Fruit fly (Drosophila melanogaster) whole organism, embryonic: Measurements from ENCODE around the gene Tom70.

ENCODE experiments used
- Adf1 ChIP-seq: fragments of 200-800 bp; sonication (Bioruptor generic); IDR thresholded peaks from 2 replicates; pipeline ENCODE4 v1.3.6; 2022; ENCODE audit warnings: missing biosample characterization, missing genetic modification characterization
- Bteb2 ChIP-seq: fragments of 200-800 bp; sonication (Bioruptor generic); optimal IDR thresholded peaks from 2 replicates; lab custom pipeline; 2016; ENCODE audit warnings: missing biosample characterization, missing genetic modification characterization
- CG11085 ChIP-seq: fragments of 200-800 bp; sonication (Bioruptor generic); IDR thresholded peaks from 2 replicates; pipeline ENCODE4 v1.3.6; 2022; ENCODE audit warnings: missing biosample characterization, missing genetic modification characterization
- CG11560 ChIP-seq: fragments of 200-800 bp; sonication (Bioruptor generic); IDR thresholded peaks from 3 replicates; pipeline ENCODE4 v1.3.6; 2022; ENCODE audit warnings: missing biosample characterization, missing genetic modification characterization
- CG13775 ChIP-seq: fragments of 200-800 bp; sonication (Bioruptor generic); optimal IDR thresholded peaks from 3 replicates; lab custom pipeline; 2017; ENCODE audit warnings: missing biosample characterization, mild to moderate bottlenecking, missing genetic modification characterization
- CG15011 ChIP-seq: fragments of 200-800 bp; sonication (Bioruptor generic); optimal IDR thresholded peaks from 3 replicates; lab custom pipeline; 2018; ENCODE audit warnings: missing biosample characterization, mild to moderate bottlenecking, missing genetic modification characterization
- CG15073 ChIP-seq: fragments of 200-800 bp; sonication (Bioruptor generic); optimal IDR thresholded peaks from 2 replicates; lab custom pipeline; 2016; ENCODE audit warnings: missing biosample characterization, missing genetic modification characterization
- CG16779 ChIP-seq: fragments of 200-800 bp; sonication (Bioruptor generic); IDR thresholded peaks from 2 replicates; pipeline ENCODE4 v1.3.6; 2022; ENCODE audit warnings: missing biosample characterization, missing genetic modification characterization
- CG17385 ChIP-seq: fragments of 200-800 bp; sonication (Bioruptor generic); optimal IDR thresholded peaks from 3 replicates; lab custom pipeline; 2018; ENCODE audit warnings: missing biosample characterization, mild to moderate bottlenecking, missing genetic modification characterization
- CG17612 ChIP-seq: fragments of 200-800 bp; sonication (Bioruptor generic); IDR thresholded peaks from 2 replicates; pipeline ENCODE4 v1.3.6; 2022; ENCODE audit warnings: missing biosample characterization, missing genetic modification characterization
- CG2120 ChIP-seq: fragments of 200-800 bp; sonication (Bioruptor generic); optimal IDR thresholded peaks from 3 replicates; lab custom pipeline; 2016; ENCODE audit warnings: missing biosample characterization, missing genetic modification characterization
- CG3847 ChIP-seq: fragments of 200-800 bp; sonication (Bioruptor generic); IDR thresholded peaks from 2 replicates; pipeline ENCODE4 v1.3.6; 2022; ENCODE audit warnings: missing biosample characterization, missing genetic modification characterization
- CG4360 ChIP-seq: fragments of 200-800 bp; sonication (Bioruptor generic); IDR thresholded peaks from 2 replicates; pipeline ENCODE4 v1.3.6; 2022; ENCODE audit warnings: missing biosample characterization, missing genetic modification characterization
- CG4617 ChIP-seq: fragments of 200-800 bp; sonication (Bioruptor generic); optimal IDR thresholded peaks from 3 replicates; lab custom pipeline; 2016; ENCODE audit warnings: missing biosample characterization, missing genetic modification characterization, borderline replicate concordance
- CG5953 ChIP-seq: fragments of 200-800 bp; sonication (Bioruptor generic); IDR thresholded peaks from 2 replicates; pipeline ENCODE4 v1.3.6; 2022; ENCODE audit warnings: missing biosample characterization, missing genetic modification characterization
- CG7271 ChIP-seq: fragments of 200-800 bp; sonication (Bioruptor generic); optimal IDR thresholded peaks from 2 replicates; lab custom pipeline; 2018; ENCODE audit warnings: missing biosample characterization, mild to moderate bottlenecking, missing genetic modification characterization, moderate library complexity
- CG7357 ChIP-seq: fragments of 200-800 bp; sonication (Bioruptor generic); IDR thresholded peaks from 3 replicates; pipeline ENCODE4 v1.3.6; 2022; ENCODE audit warnings: missing biosample characterization, missing genetic modification characterization
- CG9817 ChIP-seq: fragments of 200-800 bp; sonication (Bioruptor generic); optimal IDR thresholded peaks from 2 replicates; lab custom pipeline; 2018; ENCODE audit warnings: missing biosample characterization, mild to moderate bottlenecking, missing genetic modification characterization, moderate library complexity
- CTCF ChIP-seq: fragments of 200-800 bp; sonication (Bioruptor generic); optimal IDR thresholded peaks from 2 replicates; lab custom pipeline; 2017; ENCODE audit warnings: missing biosample characterization, mild to moderate bottlenecking, missing genetic modification characterization, moderate library complexity
- Dad ChIP-seq: fragments of 200-800 bp; sonication (Bioruptor generic); optimal IDR thresholded peaks from 3 replicates; lab custom pipeline; 2016; ENCODE audit warnings: missing biosample characterization, missing genetic modification characterization
- Dbx ChIP-seq: fragments of 200-800 bp; sonication (Bioruptor generic); IDR thresholded peaks from 3 replicates; pipeline ENCODE4 v1.3.6; 2022; ENCODE audit warnings: missing biosample characterization, missing genetic modification characterization
- Drgx ChIP-seq: fragments of 200-800 bp; sonication (Bioruptor generic); IDR thresholded peaks from 2 replicates; pipeline ENCODE4 v1.3.6; 2022; ENCODE audit warnings: missing biosample characterization, missing genetic modification characterization
- GATAe ChIP-seq: fragments of 200-800 bp; sonication (Bioruptor generic); conservative IDR thresholded peaks from 2 replicates; pipeline ENCODE4 v1.3.6; 2022; ENCODE audit warnings: missing biosample characterization, missing genetic modification characterization
- Hr3 ChIP-seq: fragments of 200-800 bp; sonication (Bioruptor generic); optimal IDR thresholded peaks from 3 replicates; lab custom pipeline; 2016; ENCODE audit warnings: missing biosample characterization, missing genetic modification characterization
- Lpt ChIP-seq: fragments of >200 bp; optimal IDR thresholded peaks from 2 replicates; lab custom pipeline; 2018; ENCODE audit warnings: missing biosample characterization, missing genetic modification characterization
- MESR4 ChIP-seq: fragments of 200-800 bp; sonication (Bioruptor generic); optimal IDR thresholded peaks from 2 replicates; lab custom pipeline; 2018; ENCODE audit warnings: missing biosample characterization, mild to moderate bottlenecking, missing genetic modification characterization, moderate library complexity
- Pdp1 ChIP-seq, 2 experiments: fragments of 200-800 bp; sonication (Bioruptor generic); optimal IDR thresholded peaks; 3 replicates each; lab custom pipeline; 2016; ENCODE audit warnings: missing biosample characterization in 2 of 2, missing genetic modification characterization in 2 of 2, mild to moderate bottlenecking in 1 of 2, moderate library complexity in 1 of 2
- Stat92E ChIP-seq, 3 experiments: fragments of >200 bp in 2 of 3; fragments of 200-800 bp in 1 of 3; sonication (Bioruptor generic) in 1 of 3; optimal IDR thresholded peaks; 2 replicates each; lab custom pipeline; 2017 to 2019; ENCODE audit warnings: missing biosample characterization in 3 of 3, missing genetic modification characterization in 3 of 3, mild to moderate bottlenecking in 1 of 3, moderate library complexity in 1 of 3
- Trl ChIP-seq, 3 experiments: fragments of >200 bp in 2 of 3; fragments of 200-800 bp in 1 of 3; sonication (Bioruptor generic) in 1 of 3; optimal IDR thresholded peaks; 2 replicates in 1 of 3; 3 replicates in 2 of 3; lab custom pipeline; 2016 to 2017; ENCODE audit warnings: missing biosample characterization in 1 of 3, missing genetic modification characterization in 1 of 3
- YL-1 ChIP-seq: fragments of 200-800 bp; sonication (Bioruptor generic); optimal IDR thresholded peaks from 3 replicates; lab custom pipeline; 2017; ENCODE audit warnings: missing biosample characterization, mild to moderate bottlenecking, missing genetic modification characterization
- dmrt11E ChIP-seq: fragments of 200-800 bp; sonication (Bioruptor generic); optimal IDR thresholded peaks from 3 replicates; lab custom pipeline; 2018; ENCODE audit warnings: missing biosample characterization, mild to moderate bottlenecking, missing genetic modification characterization, moderate library complexity
- emc ChIP-seq: fragments of 200-800 bp; sonication (Bioruptor generic); optimal IDR thresholded peaks from 2 replicates; lab custom pipeline; 2016; ENCODE audit warnings: missing biosample characterization, missing genetic modification characterization
- en ChIP-seq: fragments of 200-800 bp; sonication (Bioruptor generic); optimal IDR thresholded peaks from 2 replicates; lab custom pipeline; 2016; ENCODE audit warnings: missing biosample characterization, missing genetic modification characterization
- ftz-f1 ChIP-seq: fragments of 200-800 bp; sonication (Bioruptor generic); optimal IDR thresholded peaks from 2 replicates; lab custom pipeline; 2016; ENCODE audit warnings: missing biosample characterization, missing genetic modification characterization
- gcm ChIP-seq: fragments of 200-800 bp; sonication (Bioruptor generic); optimal IDR thresholded peaks from 2 replicates; lab custom pipeline; 2019; ENCODE audit warnings: missing biosample characterization, mild to moderate bottlenecking, missing genetic modification characterization, moderate library complexity
- insv ChIP-seq, 2 experiments: fragments of 200-800 bp; sonication (Bioruptor generic); optimal IDR thresholded peaks; 3 replicates each; lab custom pipeline; 2016 to 2018; ENCODE audit warnings: missing biosample characterization in 2 of 2, missing genetic modification characterization in 2 of 2
- lab ChIP-seq: fragments of 200-800 bp; sonication (Bioruptor generic); optimal IDR thresholded peaks from 3 replicates; lab custom pipeline; 2017; ENCODE audit warnings: missing biosample characterization, missing genetic modification characterization, mild to moderate bottlenecking, moderate library complexity, missing genetic modification reagents
- lilli ChIP-seq: fragments of 200-800 bp; sonication (Bioruptor generic); optimal IDR thresholded peaks from 3 replicates; lab custom pipeline; 2016; ENCODE audit warnings: missing biosample characterization, missing genetic modification characterization
- lola ChIP-seq, 3 experiments: fragments of >200 bp in 2 of 3; fragments of 200-800 bp in 1 of 3; sonication (Bioruptor generic) in 1 of 3; optimal IDR thresholded peaks; 2 replicates each; lab custom pipeline; 2017 to 2019; ENCODE audit warnings: missing biosample characterization in 3 of 3, missing genetic modification characterization in 3 of 3, mild to moderate bottlenecking in 1 of 3, moderate library complexity in 1 of 3
- mam ChIP-seq: fragments of 200-800 bp; sonication (Bioruptor generic); optimal IDR thresholded peaks from 3 replicates; lab custom pipeline; 2016; ENCODE audit warnings: missing biosample characterization, missing genetic modification characterization
- nerfin-2 ChIP-seq: fragments of 200-800 bp; sonication (Bioruptor generic); IDR thresholded peaks from 2 replicates; pipeline ENCODE4 v1.3.6; 2022; ENCODE audit warnings: missing biosample characterization, missing genetic modification characterization; ENCODE audit not compliant: partially characterized antibody
- org-1 ChIP-seq: fragments of 200-800 bp; sonication (Bioruptor generic); optimal IDR thresholded peaks from 2 replicates; lab custom pipeline; 2017; ENCODE audit warnings: missing biosample characterization, missing genetic modification characterization
- peb ChIP-seq: fragments of 200-800 bp; sonication (Bioruptor generic); IDR thresholded peaks from 2 replicates; pipeline ENCODE4 v1.3.6; 2022; ENCODE audit warnings: missing biosample characterization, missing genetic modification characterization
- pfk ChIP-seq: fragments of 200-800 bp; sonication (Bioruptor generic); optimal IDR thresholded peaks from 2 replicates; lab custom pipeline; 2018; ENCODE audit warnings: missing biosample characterization, mild to moderate bottlenecking, missing genetic modification characterization, moderate library complexity
- salm ChIP-seq: fragments of 200-800 bp; sonication (Bioruptor generic); optimal IDR thresholded peaks from 2 replicates; lab custom pipeline; 2018; ENCODE audit warnings: missing biosample characterization, mild to moderate bottlenecking, missing genetic modification characterization
- sc ChIP-seq, 3 experiments: fragments of >200 bp in 2 of 3; fragments of 200-800 bp in 1 of 3; sonication (Bioruptor generic) in 1 of 3; optimal IDR thresholded peaks; 2 replicates in 2 of 3; 3 replicates in 1 of 3; lab custom pipeline; 2017; ENCODE audit warnings: mild to moderate bottlenecking in 1 of 3, missing biosample characterization in 1 of 3, missing genetic modification characterization in 1 of 3, missing genetic modification reagents in 1 of 3
- stc ChIP-seq: fragments of 200-800 bp; sonication (Bioruptor generic); IDR thresholded peaks from 2 replicates; pipeline ENCODE4 v1.3.6; 2022; ENCODE audit warnings: missing biosample characterization, missing genetic modification characterization
- yki ChIP-seq: fragments of >200 bp; optimal IDR thresholded peaks from 3 replicates; lab custom pipeline; 2018

Gene Tom70

DNA sequence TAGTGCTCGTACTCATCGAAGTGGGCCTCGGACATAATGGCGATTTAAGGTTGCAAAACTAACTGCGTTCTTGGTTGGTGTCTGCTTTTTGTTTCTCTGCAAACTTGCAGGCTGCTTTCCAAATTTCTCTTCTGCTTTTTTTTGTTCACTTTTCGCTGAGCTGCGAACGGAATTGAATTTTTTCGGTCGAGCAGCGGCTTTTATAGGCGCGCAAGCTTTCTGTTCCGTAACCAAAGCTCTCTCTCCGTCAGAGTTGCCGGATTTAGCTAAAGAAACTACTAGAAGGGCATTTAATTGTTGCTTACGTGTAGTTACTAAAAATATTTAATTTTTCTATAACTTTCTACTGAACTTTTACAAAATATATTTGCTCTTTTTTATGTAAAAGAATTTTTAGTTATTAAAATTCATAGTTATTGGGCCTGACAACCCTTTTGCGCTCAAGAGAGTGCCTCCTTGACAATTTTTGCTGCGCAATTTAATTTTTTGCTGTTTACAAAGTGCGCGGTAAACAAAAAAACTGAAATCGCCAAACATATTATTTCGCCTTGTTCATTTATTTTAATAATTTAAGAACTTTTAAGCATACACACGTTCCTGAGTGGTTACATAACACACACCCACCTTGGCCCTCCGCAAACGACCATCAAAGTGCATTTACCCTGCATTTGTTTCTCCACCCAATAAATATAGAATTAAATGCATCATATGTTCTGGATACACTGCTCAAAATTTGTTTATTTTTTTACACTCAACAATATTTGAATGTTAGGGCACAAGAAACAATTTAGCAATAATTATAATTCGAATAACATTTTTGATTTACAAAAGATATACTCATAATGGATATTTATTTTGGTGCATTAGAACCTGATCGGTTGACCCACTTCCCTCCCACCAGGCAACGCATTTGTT lies 7.9 kb upstream of the Tom70 start, which contains the start of gene CG6770 (continued):
- TF ChIP-seq CG17385 (GFP tag; lab: Kevin White, UChicago) (peak; percentile 77), CG11085 (0 out of 2 replicates have a peak, but pooled peaks have one; percentile 13), org-1 (GFP tag; lab: Kevin White, UChicago) (peak; percentile 49), CG2120 (GFP tag; lab: Kevin White, UChicago) (peak; percentile 84), MESR4 (GFP tag; lab: Kevin White, UChicago) (no peak), nerfin-2 (GFP tag; lab: Robert Waterston, UW) (no peak), CG7357 (GFP tag; lab: Robert Waterston, UW) (peak; percentile 42; the same call in 1 of the 3 replicates), lilli (GFP tag; lab: Kevin White, UChicago) (peak; percentile 75), lab (peak; percentile 95), CG9817 (tag; lab: Kevin White, UChicago) (peak; percentile 73), CG13775 (peak; percentile 59), peb (GFP tag; lab: Robert Waterston, UW) (peak; percentile 70), mam (GFP tag; lab: Kevin White, UChicago) (peak; percentile 45), en (GFP tag; lab: Kevin White, UChicago) (no peak), Trl (optimal IDR thresholded peaks at IDR 0.05; lab: Kevin White, UChicago) (peak; percentile 41 to 74), Trl (GFP tag; optimal IDR thresholded peaks at IDR 0.05; lab: Kevin White, UChicago) (peak; percentile 43), CG16779 (GFP tag; lab: Robert Waterston, UW) (peak; percentile 59), Lpt (GFP tag; lab: Kevin White, UChicago) (no peak), stc (GFP tag; lab: Robert Waterston, UW) (peak; percentile 89), GATAe (GFP tag; lab: Robert Waterston, UW) (no peak), lola (GFP tag; optimal IDR thresholded peaks at IDR 0.05; lab: Kevin White, UChicago) (peak in 1 of 3 experiments; percentile 19), Adf1 (peak; percentile 62), CG15073 (GFP tag; lab: Kevin White, UChicago) (peak; percentile 11), Drgx (GFP tag; lab: Robert Waterston, UW) (peak; percentile 87), Dbx (GFP tag; lab: Robert Waterston, UW) (peak; percentile 90), ftz-f1 (GFP tag; lab: Kevin White, UChicago) (peak; percentile 12), Bteb2 (GFP tag; lab: Kevin White, UChicago) (peak; percentile 55), yki (lab: Kevin White, UChicago) (no peak), CG15011 (peak; percentile 65), CG7271 (no peak), emc (GFP tag; lab: Kevin White, UChicago) (peak; percentile 11), Dad (GFP tag; lab: Kevin White, UChicago) (peak; percentile 43), CG3847 (GFP tag; lab: Robert Waterston, UW) (peak; percentile 85), Hr3 (peak; percentile 39), CG4617 (GFP tag; lab: Kevin White, UChicago) (peak; percentile 8), CG17612 (GFP tag; lab: Robert Waterston, UW) (no peak), insv (GFP tag; optimal IDR thresholded peaks at IDR 0.05; lab: Kevin White, UChicago) (peak in 1 of 2 experiments; percentile 51), CTCF (GFP tag; lab: Kevin White, UChicago) (peak; percentile 35), Stat92E (GFP tag; optimal IDR thresholded peaks at IDR 0.05; lab: Kevin White, UChicago) (no peak), gcm (GFP tag; lab: Kevin White, UChicago) (peak; percentile 63), CG5953 (GFP tag; lab: Robert Waterston, UW) (peak; percentile 69), sc (optimal IDR thresholded peaks at IDR 0.05; lab: Kevin White, UChicago) (no peak), sc (GFP tag; optimal IDR thresholded peaks at IDR 0.05; lab: Kevin White, UChicago) (peak; percentile 44), CG11560 (tag; lab: Robert Waterston, UW) (no peak; the same call in 2 of the 3 replicates), YL-1 (peak; percentile 69), pfk (peak; percentile 54), dmrt11E (tag; lab: Kevin White, UChicago) (no peak), salm (peak; percentile 70), Pdp1 (GFP tag; optimal IDR thresholded peaks at IDR 0.05; lab: Kevin White, UChicago) (peak; percentile 7 to 97), CG4360 (GFP tag; lab: Robert Waterston, UW) (no peak; the same call in none of the 2 replicates)
